Worm (Caenorhabditis elegans) whole organism, L3 larva: Measurements from ENCODE around the gene Y45F3A.8.

Source experiments
- R02D3.7 ChIP-seq: fragments of 150-350 bp; optimal IDR thresholded peaks from 2 replicates; lab custom pipeline; 2014; ENCODE audit warnings: missing biosample characterization, missing genetic modification characterization
- ZK546.5 ChIP-seq: sonication (generic microtip); optimal IDR thresholded peaks from 2 replicates; lab custom pipeline; 2017; ENCODE audit warnings: missing biosample characterization, missing genetic modification characterization
- aly-2 ChIP-seq: fragments of 150-350 bp; optimal IDR thresholded peaks from 2 replicates; lab custom pipeline; 2014; ENCODE audit warnings: missing biosample characterization, missing genetic modification characterization
- ama-1 ChIP-seq: fragments of 150-350 bp; optimal IDR thresholded peaks from 2 replicates; lab custom pipeline; 2018
- ceh-16 ChIP-seq: sonication (generic microtip); optimal IDR thresholded peaks from 2 replicates; lab custom pipeline; 2017; ENCODE audit warnings: missing biosample characterization, missing genetic modification characterization
- ceh-82 ChIP-seq: fragments of 150-350 bp; optimal IDR thresholded peaks from 2 replicates; lab custom pipeline; 2014; ENCODE audit warnings: missing biosample characterization, missing genetic modification characterization
- ceh-9 ChIP-seq: sonication (generic microtip); optimal IDR thresholded peaks from 2 replicates; lab custom pipeline; 2018; ENCODE audit warnings: missing biosample characterization, missing genetic modification characterization
- daf-12 ChIP-seq: fragments of 150-350 bp; optimal IDR thresholded peaks from 2 replicates; lab custom pipeline; 2014; ENCODE audit warnings: missing biosample characterization, missing genetic modification reagents, missing genetic modification characterization
- egl-5 ChIP-seq: fragments of 150-350 bp; optimal IDR thresholded peaks from 2 replicates; lab custom pipeline; 2017; ENCODE audit warnings: missing biosample characterization, missing genetic modification reagents, missing genetic modification characterization, inconsistent platforms
- elt-2 ChIP-seq: sonication (generic microtip); optimal IDR thresholded peaks from 2 replicates; lab custom pipeline; 2016; ENCODE audit warnings: missing genetic modification reagents, mild to moderate bottlenecking, missing genetic modification characterization, missing compliant biosample characterization
- elt-3 ChIP-seq, 3 experiments: fragments of 150-350 bp in 1 of 3; sonication (generic microtip) in 2 of 3; optimal IDR thresholded peaks; 2 replicates in 2 of 3; 4 replicates in 1 of 3; lab custom pipeline; 2014 to 2017; ENCODE audit warnings: missing biosample characterization in 3 of 3, missing genetic modification characterization in 3 of 3
- eor-1 ChIP-seq, 2 experiments: fragments of 150-350 bp; optimal IDR thresholded peaks; 2 replicates each; lab custom pipeline; 2014 to 2018; ENCODE audit warnings: missing biosample characterization in 2 of 2, missing genetic modification characterization in 2 of 2
- fkh-2 ChIP-seq: fragments of 150-350 bp; optimal IDR thresholded peaks from 2 replicates; lab custom pipeline; 2014; ENCODE audit warnings: missing biosample characterization, missing genetic modification reagents, missing genetic modification characterization
- hmg-11 ChIP-seq: sonication (generic microtip); optimal IDR thresholded peaks from 2 replicates; lab custom pipeline; 2016; ENCODE audit warnings: missing genetic modification characterization, missing compliant biosample characterization
- jun-1 ChIP-seq: fragments of 150-350 bp; optimal IDR thresholded peaks from 2 replicates; lab custom pipeline; 2014; ENCODE audit warnings: missing biosample characterization, missing genetic modification reagents, missing genetic modification characterization
- lin-15B ChIP-seq: fragments of 150-350 bp; optimal IDR thresholded peaks from 2 replicates; lab custom pipeline; 2014; ENCODE audit warnings: missing biosample characterization, missing genetic modification characterization
- lin-39 ChIP-seq: fragments of 150-350 bp; optimal IDR thresholded peaks from 2 replicates; lab custom pipeline; 2018; ENCODE audit warnings: missing biosample characterization, missing genetic modification reagents, missing genetic modification characterization
- lsy-12 ChIP-seq: sonication (generic microtip); optimal IDR thresholded peaks from 2 replicates; lab custom pipeline; 2016; ENCODE audit warnings: mild to moderate bottlenecking, missing genetic modification characterization, missing compliant biosample characterization
- mdl-1 ChIP-seq: fragments of 150-350 bp; optimal IDR thresholded peaks from 2 replicates; lab custom pipeline; 2014; ENCODE audit warnings: missing biosample characterization, missing genetic modification characterization
- mml-1 ChIP-seq: fragments of 150-350 bp; sonication (generic microtip); optimal IDR thresholded peaks from 3 replicates; lab custom pipeline; 2014; ENCODE audit warnings: missing biosample characterization, missing genetic modification characterization
- nfya-1 ChIP-seq: sonication (generic microtip); optimal IDR thresholded peaks from 2 replicates; lab custom pipeline; 2017; ENCODE audit warnings: missing genetic modification characterization, mild to moderate bottlenecking, missing compliant biosample characterization, antibody characterized with exemption, moderate library complexity; ENCODE audit not compliant: insufficient read depth
- nhr-11 ChIP-seq: fragments of 150-350 bp; optimal IDR thresholded peaks from 2 replicates; lab custom pipeline; 2014; ENCODE audit warnings: missing biosample characterization, missing genetic modification characterization
- nhr-12 ChIP-seq: fragments of 150-350 bp; optimal IDR thresholded peaks from 2 replicates; lab custom pipeline; 2014; ENCODE audit warnings: missing biosample characterization, missing genetic modification characterization
- nhr-23 ChIP-seq: fragments of 150-350 bp; optimal IDR thresholded peaks from 2 replicates; lab custom pipeline; 2014; ENCODE audit warnings: missing biosample characterization, missing genetic modification reagents, missing genetic modification characterization
- nhr-237 ChIP-seq: fragments of 150-350 bp; optimal IDR thresholded peaks from 2 replicates; lab custom pipeline; 2014; ENCODE audit warnings: missing biosample characterization, missing genetic modification characterization
- nhr-28 ChIP-seq: fragments of 150-350 bp; optimal IDR thresholded peaks from 2 replicates; lab custom pipeline; 2014; ENCODE audit warnings: missing biosample characterization, missing genetic modification characterization
- nhr-43 ChIP-seq: sonication (generic microtip); optimal IDR thresholded peaks from 2 replicates; lab custom pipeline; 2016; ENCODE audit warnings: mild to moderate bottlenecking, missing genetic modification characterization, missing compliant biosample characterization; ENCODE audit not compliant: poor library complexity, severe bottlenecking
- nhr-67 ChIP-seq: fragments of 150-350 bp; optimal IDR thresholded peaks from 2 replicates; lab custom pipeline; 2014; ENCODE audit warnings: missing biosample characterization, missing genetic modification characterization
- nhr-76 ChIP-seq: fragments of 150-350 bp; sonication (generic microtip); optimal IDR thresholded peaks from 5 replicates; lab custom pipeline; 2014; ENCODE audit warnings: missing biosample characterization, missing genetic modification characterization
- nhr-77 ChIP-seq: fragments of 150-350 bp; optimal IDR thresholded peaks from 2 replicates; lab custom pipeline; 2014; ENCODE audit warnings: missing biosample characterization, missing genetic modification characterization
- pha-4 ChIP-seq: fragments of 150-350 bp; optimal IDR thresholded peaks from 2 replicates; lab custom pipeline; 2014; ENCODE audit warnings: missing biosample characterization, missing genetic modification reagents, missing genetic modification characterization
- pqm-1 ChIP-seq: fragments of 150-350 bp; optimal IDR thresholded peaks from 2 replicates; lab custom pipeline; 2017; ENCODE audit warnings: missing biosample characterization, missing genetic modification characterization, inconsistent platforms
- sea-2 ChIP-seq: fragments of 150-350 bp; sonication (generic microtip); optimal IDR thresholded peaks from 4 replicates; lab custom pipeline; 2014; ENCODE audit warnings: missing biosample characterization, missing genetic modification reagents, missing genetic modification characterization
- skn-1 ChIP-seq: fragments of 150-350 bp; optimal IDR thresholded peaks from 2 replicates; lab custom pipeline; 2014; ENCODE audit warnings: missing biosample characterization, missing genetic modification characterization
- snpc-4 ChIP-seq: fragments of 150-350 bp; optimal IDR thresholded peaks from 2 replicates; lab custom pipeline; 2014; ENCODE audit warnings: missing biosample characterization, missing genetic modification characterization
- tbx-2 ChIP-seq: sonication (generic microtip); optimal IDR thresholded peaks from 2 replicates; lab custom pipeline; 2016; ENCODE audit warnings: mild to moderate bottlenecking, missing genetic modification characterization, missing compliant biosample characterization
- unc-39 ChIP-seq: sonication (generic microtip); optimal IDR thresholded peaks from 4 replicates; lab custom pipeline; 2017; ENCODE audit warnings: missing biosample characterization, missing genetic modification characterization
- unc-62 ChIP-seq: fragments of 150-350 bp; sonication (generic microtip); optimal IDR thresholded peaks from 4 replicates; lab custom pipeline; 2014; ENCODE audit warnings: missing biosample characterization, missing genetic modification reagents, missing genetic modification characterization
- zag-1 ChIP-seq: fragments of 150-350 bp; optimal IDR thresholded peaks from 2 replicates; lab custom pipeline; 2014; ENCODE audit warnings: missing biosample characterization, missing genetic modification characterization
- ztf-11 ChIP-seq: fragments of 150-350 bp; optimal IDR thresholded peaks from 2 replicates; lab custom pipeline; 2014; ENCODE audit warnings: missing biosample characterization, missing genetic modification characterization
- ztf-4 ChIP-seq: fragments of 150-350 bp; optimal IDR thresholded peaks from 2 replicates; lab custom pipeline; 2014; ENCODE audit warnings: missing biosample characterization, missing genetic modification characterization

Y45F3A.8 gene

ce11 chrIII:10629795-10630194, 37.2 kb upstream of the Y45F3A.8 start:
- TF ChIP-seq daf-12 (no peak), elt-3 (tag; optimal IDR thresholded peaks at IDR 0.05; lab: Kevin White, UChicago) (no peak), lsy-12 (tag; lab: Kevin White, UChicago) (peak; percentile 3), pha-4 (tag; lab: Kevin White, UChicago) (peak; percentile 48), nhr-76 (tag; lab: Kevin White, UChicago) (no peak)

ce11 chrIII:10629043-10629442, 36.4 kb upstream of the Y45F3A.8 start, which contains the start of gene swt-4:
Gene swt-4, minus strand, starts transcription at chrIII:10629143.
- TF ChIP-seq elt-3 (tag; optimal IDR thresholded peaks at IDR 0.05; lab: Kevin White, UChicago) (no peak), elt-2 (no peak), mml-1 (no peak), ZK546.5 (tag; lab: Kevin White, UChicago) (no peak), tbx-2 (tag; lab: Kevin White, UChicago) (no peak), aly-2 (no peak), jun-1 (tag; lab: Kevin White, UChicago) (no peak), nhr-43 (tag; lab: Kevin White, UChicago) (no peak), nhr-23 (tag; lab: Kevin White, UChicago) (no peak), ztf-4 (tag; lab: Kevin White, UChicago) (no peak), daf-12 (no peak), zag-1 (tag; lab: Kevin White, UChicago) (no peak), unc-62 (GFP tag; lab: Kevin White, UChicago) (no peak), unc-39 (tag; lab: Kevin White, UChicago) (no peak), lin-39 (no peak), nhr-11 (no peak), nhr-28 (tag; lab: Kevin White, UChicago) (no peak)

DNA sequence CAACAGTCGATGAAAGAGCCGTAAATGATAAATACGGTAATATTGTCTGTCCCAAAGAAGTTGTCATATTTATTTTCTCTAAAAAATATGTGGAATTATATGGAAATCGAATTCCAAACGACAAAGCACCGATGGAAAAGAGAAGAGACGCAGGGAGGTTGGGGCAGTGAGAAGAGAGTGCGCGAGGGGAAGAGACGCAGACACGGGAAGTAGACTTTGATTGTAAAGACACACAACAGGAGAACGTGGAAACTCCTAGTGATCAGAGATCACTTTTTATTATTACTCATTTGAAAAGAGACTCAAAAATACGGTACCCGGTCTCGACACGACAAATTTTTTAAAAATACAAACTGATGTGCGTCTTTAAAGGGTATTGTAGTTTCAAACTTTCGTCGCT, 35.7 kb upstream of the Y45F3A.8 start:
- no peak for TF ChIP-seq nhr-76 (tag; lab: Kevin White, UChicago)
- no peak for TF ChIP-seq ztf-11 (tag; lab: Kevin White, UChicago)
- TF ChIP-seq aly-2: no peak
- TF ChIP-seq nhr-12 (tag; lab: Kevin White, UChicago): no peak
- peak; percentile 52 for TF ChIP-seq elt-2
- no peak for TF ChIP-seq lin-15B (tag; lab: Kevin White, UChicago)
- peak; percentile 16 for TF ChIP-seq nhr-23 (tag; lab: Kevin White, UChicago)
- TF ChIP-seq nhr-43 (tag; lab: Kevin White, UChicago): peak; percentile 22
- TF ChIP-seq nfya-1 (tag; lab: Kevin White, UChicago): peak; percentile 60
- no peak for TF ChIP-seq snpc-4 (tag; lab: Kevin White, UChicago)
- no peak for TF ChIP-seq ceh-9 (tag; lab: Kevin White, UChicago)
- TF ChIP-seq hmg-11 (tag; lab: Kevin White, UChicago): peak; percentile 76
- no peak for TF ChIP-seq tbx-2 (tag; lab: Kevin White, UChicago)
- no peak for TF ChIP-seq egl-5 (tag; lab: Kevin White, UChicago)
- TF ChIP-seq nhr-67 (tag; lab: Kevin White, UChicago): no peak
- no peak for TF ChIP-seq elt-3 (tag; optimal IDR thresholded peaks at IDR 0.05; lab: Kevin White, UChicago)
- TF ChIP-seq ceh-16 (tag; lab: Kevin White, UChicago): no peak
- TF ChIP-seq nhr-77 (tag; lab: Kevin White, UChicago): no peak
- no peak for TF ChIP-seq eor-1 (tag; optimal IDR thresholded peaks at IDR 0.05; lab: Kevin White, UChicago)
- peak; percentile 71 for TF ChIP-seq pha-4 (tag; lab: Kevin White, UChicago)
- TF ChIP-seq mdl-1: peak; percentile 30
- TF ChIP-seq fkh-2 (tag; lab: Kevin White, UChicago): no peak
- no peak for TF ChIP-seq R02D3.7 (tag; lab: Kevin White, UChicago)
- TF ChIP-seq sea-2 (GFP tag; lab: Kevin White, UChicago): no peak
- no peak for TF ChIP-seq unc-39 (tag; lab: Kevin White, UChicago)
- no peak for TF ChIP-seq zag-1 (tag; lab: Kevin White, UChicago)
- no peak for TF ChIP-seq lin-39
- TF ChIP-seq pqm-1 (tag; lab: Kevin White, UChicago): peak; percentile 39

DNA sequence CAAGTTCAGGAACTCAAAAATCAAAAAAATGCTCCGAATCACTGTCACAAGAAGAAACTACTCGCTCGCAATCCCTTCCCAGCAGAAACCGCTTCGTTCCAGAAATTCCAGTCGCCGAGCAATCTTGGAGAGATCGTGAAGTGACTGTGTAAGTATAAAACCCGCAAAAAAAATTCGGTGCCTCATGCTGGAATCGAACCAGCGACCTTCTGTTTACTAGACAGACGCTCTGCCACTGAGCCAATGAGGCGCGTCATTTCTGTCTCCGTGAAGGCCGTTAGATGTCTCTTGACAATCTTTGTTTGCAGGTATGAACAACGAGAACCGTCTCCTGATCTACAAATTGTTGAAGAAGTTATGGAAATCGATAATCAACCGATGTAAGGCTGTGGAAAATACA, 31.9 kb upstream of the Y45F3A.8 start:
- no peak for TF ChIP-seq daf-12
- no peak for TF ChIP-seq snpc-4 (tag; lab: Kevin White, UChicago)
- peak; percentile 61 for TF ChIP-seq pha-4 (tag; lab: Kevin White, UChicago)
- peak; percentile 60 for TF ChIP-seq hmg-11 (tag; lab: Kevin White, UChicago)
- no peak for TF ChIP-seq ama-1 (lab: Kevin White, UChicago)
- no peak for TF ChIP-seq ztf-4 (tag; lab: Kevin White, UChicago)
- no peak for TF ChIP-seq lin-15B (tag; lab: Kevin White, UChicago)
- TF ChIP-seq R02D3.7 (tag; lab: Kevin White, UChicago): no peak
- peak; percentile 53 for TF ChIP-seq nfya-1 (tag; lab: Kevin White, UChicago)
- TF ChIP-seq lsy-12 (tag; lab: Kevin White, UChicago): peak; percentile 59
- no peak for TF ChIP-seq ztf-11 (tag; lab: Kevin White, UChicago)
- TF ChIP-seq tbx-2 (tag; lab: Kevin White, UChicago): no peak
- TF ChIP-seq nhr-77 (tag; lab: Kevin White, UChicago): no peak
- TF ChIP-seq unc-62 (GFP tag; lab: Kevin White, UChicago): no peak
- TF ChIP-seq ceh-16 (tag; lab: Kevin White, UChicago): no peak
- TF ChIP-seq eor-1 (tag; optimal IDR thresholded peaks at IDR 0.05; lab: Kevin White, UChicago): no peak
- peak; percentile 6 for TF ChIP-seq elt-2
- TF ChIP-seq skn-1 (tag; lab: Kevin White, UChicago): no peak
- TF ChIP-seq nhr-43 (tag; lab: Kevin White, UChicago): peak; percentile 26
- TF ChIP-seq jun-1 (tag; lab: Kevin White, UChicago): no peak
- no peak for TF ChIP-seq nhr-12 (tag; lab: Kevin White, UChicago)
- TF ChIP-seq ceh-82 (tag; lab: Kevin White, UChicago): no peak
- no peak for TF ChIP-seq pqm-1 (tag; lab: Kevin White, UChicago)
- no peak for TF ChIP-seq nhr-76 (tag; lab: Kevin White, UChicago)
- TF ChIP-seq nhr-237 (tag; lab: Kevin White, UChicago): no peak
- no peak for TF ChIP-seq mdl-1
- no peak for TF ChIP-seq fkh-2 (tag; lab: Kevin White, UChicago)
- TF ChIP-seq nhr-11: no peak
- no peak for TF ChIP-seq nhr-28 (tag; lab: Kevin White, UChicago)
- TF ChIP-seq lin-39: peak; percentile 9
